ENCODE assay signal across 2 fruit fly cellular contexts in genomic region chrX:3187593-3187992, dm6.
A peak's percentile ranks its signal among the peaks of the same experiment; 100 is the strongest.
TF ChIP-seq lines count a peak whose summit lies in the region.

No protein-coding gene starts in this region.

- no peak for TF ChIP-seq CTCF in whole organism, embryonic (GFP tag; optimal IDR thresholded peaks at IDR 0.05; lab: Kevin White, UChicago)

TF ChIP-seq in whole organism, adult, 20 proteins besides CTCF, POLR2A, EP300 and RAD21:
- no peak for TF ChIP-seq cic (GFP tag; optimal IDR thresholded peaks at IDR 0.05; lab: Kevin White, UChicago)
- TF ChIP-seq tj (GFP tag; optimal IDR thresholded peaks at IDR 0.05; lab: Kevin White, UChicago) = peak; percentile 8
- no peak for TF ChIP-seq CG7045 (GFP tag; optimal IDR thresholded peaks at IDR 0.05; lab: Kevin White, UChicago)

TF ChIP-seq in whole organism, embryonic, 481 proteins besides CTCF, POLR2A, EP300 and RAD21:
- no peak for TF ChIP-seq CG4820 (GFP tag; optimal IDR thresholded peaks at IDR 0.05; lab: Kevin White, UChicago)
- TF ChIP-seq sens (GFP tag; lab: Kevin White, UChicago) = peak; percentile 33
- TF ChIP-seq cwo (GFP tag; optimal IDR thresholded peaks at IDR 0.05; lab: Kevin White, UChicago) = no peak
- TF ChIP-seq CG16813 (GFP tag; IDR thresholded peaks at IDR 0.05; lab: Robert Waterston, UW; ENCODE audit: partially characterized antibody) = no peak
- peak; percentile 23 for TF ChIP-seq CG5180 (GFP tag; optimal IDR thresholded peaks at IDR 0.05; lab: Kevin White, UChicago)
- TF ChIP-seq Doc3 (GFP tag; IDR thresholded peaks at IDR 0.05; lab: Robert Waterston, UW; ENCODE audit: partially characterized antibody) = no peak
- TF ChIP-seq sna (GFP tag; IDR thresholded peaks at IDR 0.05; lab: Robert Waterston, UW; ENCODE audit: partially characterized antibody) = no peak
- no peak for TF ChIP-seq Sry-β (GFP tag; optimal IDR thresholded peaks at IDR 0.05; lab: Kevin White, UChicago)
- TF ChIP-seq Atf3 (GFP tag; optimal IDR thresholded peaks at IDR 0.05; lab: Kevin White, UChicago) = no peak
- no peak for TF ChIP-seq MTF-1 (GFP tag; optimal IDR thresholded peaks at IDR 0.05; lab: Kevin White, UChicago; ENCODE audit: borderline replicate concordance)
- TF ChIP-seq Stat92E (GFP tag; optimal IDR thresholded peaks at IDR 0.05; lab: Kevin White, UChicago) = no peak
- TF ChIP-seq CG11247 (GFP tag; IDR thresholded peaks at IDR 0.05; lab: Robert Waterston, UW) = no peak
- TF ChIP-seq GATAe (GFP tag; conservative IDR thresholded peaks at IDR 0.05; lab: Robert Waterston, UW) = no peak
- TF ChIP-seq Oli (tag; optimal IDR thresholded peaks at IDR 0.05; lab: Kevin White, UChicago) = no peak
- no peak for TF ChIP-seq D (optimal IDR thresholded peaks at IDR 0.05; lab: Kevin White, UChicago)
- no peak for TF ChIP-seq D (GFP tag; optimal IDR thresholded peaks at IDR 0.05; lab: Kevin White, UChicago)
- peak; percentile 4 to 92 for TF ChIP-seq insv (GFP tag; optimal IDR thresholded peaks at IDR 0.05; lab: Kevin White, UChicago)
